Fruit fly (Drosophila melanogaster) whole organism, embryonic: ENCODE measurements around the gene CG9667.
"Not testable (repeated sequence)": the region's sequence is repeated elsewhere in the genome, so short reads cannot be mapped to it uniquely, and the experiment has no call there.

Experiments
- CG12299 ChIP-seq: fragments of 200-800 bp; sonication (Bioruptor generic); optimal IDR thresholded peaks from 2 replicates; lab custom pipeline; 2018; ENCODE audit warnings: missing biosample characterization, mild to moderate bottlenecking, missing genetic modification characterization
- CG1647 ChIP-seq: fragments of 200-800 bp; sonication (Bioruptor generic); optimal IDR thresholded peaks from 3 replicates; lab custom pipeline; 2016; ENCODE audit warnings: missing biosample characterization, missing genetic modification characterization
- CG2116 ChIP-seq: fragments of 200-800 bp; sonication (Bioruptor generic); optimal IDR thresholded peaks from 3 replicates; lab custom pipeline; 2018; ENCODE audit warnings: missing biosample characterization, mild to moderate bottlenecking, missing genetic modification characterization
- CG30403 ChIP-seq: fragments of 200-800 bp; sonication (Bioruptor generic); optimal IDR thresholded peaks from 3 replicates; lab custom pipeline; 2016; ENCODE audit warnings: missing biosample characterization, missing genetic modification characterization
- CG31224 ChIP-seq: fragments of 200-800 bp; sonication (Bioruptor generic); IDR thresholded peaks from 2 replicates; pipeline ENCODE4 v1.3.6; 2022; ENCODE audit warnings: missing biosample characterization, missing genetic modification characterization
- CG4424 ChIP-seq: fragments of 200-800 bp; sonication (Bioruptor generic); optimal IDR thresholded peaks from 3 replicates; lab custom pipeline; 2016; ENCODE audit warnings: missing biosample characterization, missing genetic modification characterization
- CG8388 ChIP-seq: fragments of 200-800 bp; sonication (Bioruptor generic); optimal IDR thresholded peaks from 2 replicates; lab custom pipeline; 2019; ENCODE audit warnings: missing biosample characterization, mild to moderate bottlenecking, missing genetic modification characterization, moderate library complexity
- CG9215 ChIP-seq: fragments of 200-800 bp; sonication (Bioruptor generic); IDR thresholded peaks from 2 replicates; pipeline ENCODE4 v1.3.6; 2022; ENCODE audit warnings: missing biosample characterization, missing genetic modification characterization
- CHES-1-like ChIP-seq: fragments of 200-800 bp; sonication (Bioruptor generic); optimal IDR thresholded peaks from 2 replicates; lab custom pipeline; 2016; ENCODE audit warnings: missing biosample characterization, missing genetic modification characterization
- Deaf1 ChIP-seq: fragments of 200-800 bp; optimal IDR thresholded peaks from 3 replicates; lab custom pipeline; 2019; ENCODE audit warnings: missing biosample characterization, mild to moderate bottlenecking, missing genetic modification characterization, moderate library complexity
- Gug ChIP-seq: fragments of 200-800 bp; sonication (Bioruptor generic); IDR thresholded peaks from 4 replicates; pipeline ENCODE4 v1.3.6; 2022; ENCODE audit warnings: missing biosample characterization, missing genetic modification characterization
- MTF-1 ChIP-seq: fragments of 200-800 bp; sonication (Bioruptor generic); optimal IDR thresholded peaks from 2 replicates; lab custom pipeline; 2018; ENCODE audit warnings: missing biosample characterization, mild to moderate bottlenecking, missing genetic modification characterization, borderline replicate concordance
- NK7.1 ChIP-seq: fragments of 200-800 bp; sonication (Bioruptor generic); optimal IDR thresholded peaks from 3 replicates; lab custom pipeline; 2016; ENCODE audit warnings: missing biosample characterization, missing genetic modification characterization
- Trl ChIP-seq, 3 experiments: fragments of >200 bp in 2 of 3; fragments of 200-800 bp in 1 of 3; sonication (Bioruptor generic) in 1 of 3; optimal IDR thresholded peaks; 2 replicates in 1 of 3; 3 replicates in 2 of 3; lab custom pipeline; 2016 to 2017; ENCODE audit warnings: missing biosample characterization in 1 of 3, missing genetic modification characterization in 1 of 3
- cg ChIP-seq: fragments of 200-800 bp; sonication (Bioruptor generic); optimal IDR thresholded peaks from 3 replicates; lab custom pipeline; 2019; ENCODE audit warnings: missing biosample characterization, mild to moderate bottlenecking, missing genetic modification characterization, moderate library complexity
- chn ChIP-seq: fragments of 200-800 bp; sonication (Bioruptor generic); optimal IDR thresholded peaks from 2 replicates; lab custom pipeline; 2016; ENCODE audit warnings: missing biosample characterization, missing genetic modification characterization
- dmrt99B ChIP-seq: fragments of 200-800 bp; sonication (Bioruptor generic); optimal IDR thresholded peaks from 2 replicates; lab custom pipeline; 2018; ENCODE audit warnings: missing biosample characterization, mild to moderate bottlenecking, missing genetic modification characterization, moderate library complexity
- gce ChIP-seq: fragments of 200-800 bp; sonication (Bioruptor generic); IDR thresholded peaks from 3 replicates; pipeline ENCODE4 v1.3.6; 2022; ENCODE audit warnings: missing biosample characterization, missing genetic modification characterization
- grn ChIP-seq: fragments of 200-800 bp; sonication (Bioruptor generic); optimal IDR thresholded peaks from 3 replicates; lab custom pipeline; 2017; ENCODE audit warnings: missing biosample characterization, missing genetic modification characterization
- hb ChIP-seq: fragments of 200-800 bp; sonication (Bioruptor generic); IDR thresholded peaks from 3 replicates; pipeline ENCODE4 v1.3.6; 2022; ENCODE audit warnings: missing biosample characterization, missing genetic modification characterization; ENCODE audit not compliant: partially characterized antibody
- oc ChIP-seq: fragments of 200-800 bp; sonication (Bioruptor generic); optimal IDR thresholded peaks from 2 replicates; lab custom pipeline; 2018; ENCODE audit warnings: missing biosample characterization, mild to moderate bottlenecking, missing genetic modification characterization, moderate library complexity
- ranshi ChIP-seq: fragments of 200-800 bp; sonication (Bioruptor generic); IDR thresholded peaks from 2 replicates; pipeline ENCODE4 v1.3.6; 2022; ENCODE audit warnings: missing biosample characterization, missing genetic modification characterization
- repo ChIP-seq: fragments of 200-800 bp; sonication (Bioruptor generic); optimal IDR thresholded peaks from 2 replicates; lab custom pipeline; 2016; ENCODE audit warnings: missing biosample characterization, missing genetic modification characterization
- trem ChIP-seq: fragments of 200-800 bp; optimal IDR thresholded peaks from 3 replicates; lab custom pipeline; 2019; ENCODE audit warnings: missing biosample characterization, mild to moderate bottlenecking, missing genetic modification characterization, moderate library complexity
- yki ChIP-seq: fragments of >200 bp; optimal IDR thresholded peaks from 3 replicates; lab custom pipeline; 2018

The CG9667 gene

DNA sequence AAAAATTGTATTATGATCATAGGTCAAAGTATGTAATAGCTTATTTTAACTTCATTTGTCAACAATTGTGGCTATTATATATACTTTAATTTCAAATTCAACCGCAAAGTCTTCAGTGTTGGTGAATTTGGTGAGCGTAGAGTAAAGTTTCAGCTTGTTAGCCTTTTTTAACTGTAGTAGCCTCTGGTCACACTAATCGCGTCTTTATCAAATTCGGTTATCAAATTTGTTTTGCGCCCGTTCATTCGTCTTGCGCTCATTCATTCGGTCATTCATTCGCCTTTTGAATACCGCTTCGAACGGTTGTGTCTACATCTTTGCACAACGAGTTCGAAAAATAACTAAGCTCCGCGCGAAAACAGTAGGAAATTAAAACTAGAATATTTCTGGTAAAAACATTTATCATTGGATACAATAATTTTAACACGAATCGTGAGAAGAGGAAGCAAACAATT, 21.0 kb downstream of the CG9667 start, which contains the start of gene puc (continued):
- TF ChIP-seq ranshi (GFP tag; lab: Robert Waterston, UW) (no peak), CG8388 (GFP tag; lab: Kevin White, UChicago) (no peak), trem (tag; lab: Kevin White, UChicago) (peak; percentile 49)

DNA sequence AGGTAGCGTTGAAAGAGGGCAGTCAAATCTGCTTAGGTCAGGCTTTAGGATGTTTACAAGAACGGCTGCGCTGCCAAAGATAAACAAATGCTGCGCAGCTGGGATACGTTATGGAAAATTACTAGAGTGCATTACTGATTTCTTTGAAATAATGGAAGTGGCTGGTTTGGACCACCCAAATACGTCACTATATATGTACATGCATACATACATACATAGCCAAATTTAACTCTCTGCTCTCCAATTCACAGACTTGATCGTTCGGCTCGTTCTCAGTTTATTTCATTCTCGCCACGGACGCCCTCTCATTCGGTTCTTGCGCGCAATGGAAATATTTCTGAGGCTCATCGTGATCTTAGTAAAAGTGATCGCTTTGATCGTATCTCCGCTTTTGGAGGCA, 32.3 kb downstream of the CG9667 start, which contains the start of gene CG7900:
Gene CG7900 (plus strand): TSS at position 301 of the 400 bp plus-strand sequence.
- TF ChIP-seq Deaf1 (tag; lab: Kevin White, UChicago) (peak; percentile 3), grn (GFP tag; lab: Kevin White, UChicago) (peak; percentile 78), cg (GFP tag; lab: Kevin White, UChicago) (peak; percentile 8), Trl (optimal IDR thresholded peaks at IDR 0.05; lab: Kevin White, UChicago) (peak in 1 of 2 experiments; percentile 2)
- not testable (repeated sequence) for TF ChIP-seq Trl (GFP tag; optimal IDR thresholded peaks at IDR 0.05; lab: Kevin White, UChicago)

DNA sequence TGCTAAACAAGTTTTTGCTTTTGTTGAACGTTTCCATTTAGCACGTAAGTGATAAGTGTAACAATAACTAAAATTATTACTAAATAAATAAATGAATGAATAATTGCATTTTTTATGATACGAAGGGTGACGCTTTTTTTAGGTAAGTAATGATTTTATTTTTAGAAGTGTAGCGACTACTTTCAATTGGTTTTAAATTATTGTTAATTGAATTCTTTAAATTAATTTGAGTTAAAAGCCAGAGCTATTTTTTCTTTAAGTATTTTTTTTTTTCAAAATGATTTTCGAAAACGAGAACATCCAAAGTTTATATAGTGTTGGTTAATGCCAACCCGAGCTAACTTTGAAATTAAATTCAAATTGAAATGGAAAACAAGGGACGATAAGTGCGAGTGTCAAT, 39.2 kb downstream of the CG9667 start, which contains the start of gene CG7910:
Gene CG7910 (plus strand): TSS at position 301 of the 400 bp plus-strand sequence.
- TF ChIP-seq CG12299 (no peak), Gug (GFP tag; lab: Robert Waterston, UW) (no peak), MTF-1 (no peak), repo (no peak), chn (GFP tag; lab: Kevin White, UChicago) (no peak), gce (GFP tag; lab: Robert Waterston, UW) (no peak), CHES-1-like (no peak), yki (lab: Kevin White, UChicago) (no peak), hb (no peak), CG31224 (no peak), CG30403 (no peak), oc (no peak), dmrt99B (no peak), CG2116 (GFP tag; lab: Kevin White, UChicago) (no peak), CG4424 (GFP tag; lab: Kevin White, UChicago) (no peak), CG9215 (GFP tag; lab: Robert Waterston, UW) (no peak), NK7.1 (GFP tag; lab: Kevin White, UChicago) (no peak), CG1647 (GFP tag; lab: Kevin White, UChicago) (no peak)
- TF ChIP-seq, all 482 proteins: peak for 0
